Fruit fly (Drosophila melanogaster) whole organism: ENCODE results near the gene Taf1.

ENCODE experiments used
- CG8478 ChIP-seq: fragments of >200 bp; optimal IDR thresholded peaks from 2 replicates; lab custom pipeline; 2018; ENCODE audit warnings: inconsistent platforms
- Dll ChIP-seq: fragments of >200 bp; optimal IDR thresholded peaks from 2 replicates; lab custom pipeline; 2017
- EcR ChIP-seq, 2 experiments: fragments of >200 bp; optimal IDR thresholded peaks; 2 replicates each; lab custom pipeline; 2017; ENCODE audit warnings: missing biosample characterization in 2 of 2, missing genetic modification characterization in 2 of 2, missing genetic modification reagents in 2 of 2
- pan ChIP-seq: fragments of >200 bp; optimal IDR thresholded peaks from 2 replicates; lab custom pipeline; 2017
- psq ChIP-seq: fragments of >200 bp; optimal IDR thresholded peaks from 2 replicates; lab custom pipeline; 2017
- usp ChIP-seq: fragments of >200 bp; optimal IDR thresholded peaks from 2 replicates; lab custom pipeline; 2017; ENCODE audit warnings: missing biosample characterization, missing genetic modification characterization, mixed read lengths

DNA sequence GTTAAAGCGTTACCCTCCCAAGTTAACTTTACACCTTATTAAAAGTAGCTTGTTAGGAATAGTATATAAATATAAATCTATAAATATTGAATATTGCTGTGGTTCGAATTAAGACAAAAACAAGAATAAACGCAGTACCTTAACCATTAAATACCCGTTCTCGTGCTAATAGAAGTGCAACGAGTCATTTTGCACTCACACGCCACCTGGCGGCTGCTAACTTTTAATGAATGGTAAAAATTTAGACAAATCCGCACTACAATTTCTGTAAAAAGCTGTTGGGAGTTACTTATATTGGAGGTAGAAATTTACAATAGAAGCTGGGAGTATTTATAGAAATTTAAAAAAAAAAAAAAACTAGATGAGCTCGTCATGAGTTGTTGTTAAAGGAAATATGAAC is 41.5 kb upstream of the Taf1 start:
- no peak for TF ChIP-seq psq (lab: Kevin White, UChicago)
- TF ChIP-seq usp (GFP tag; lab: Kevin White, UChicago): no peak
- no peak for TF ChIP-seq pan (lab: Kevin White, UChicago)
- no peak for TF ChIP-seq Dll
- no peak for TF ChIP-seq CG8478 (lab: Kevin White, UChicago)
- no peak for TF ChIP-seq EcR (GFP tag; optimal IDR thresholded peaks at IDR 0.05; lab: Kevin White, UChicago)
